Worm (Caenorhabditis elegans) whole organism, late embryonic: ENCODE measurements around the gene F45D3.2.

Experiments used
- C08G9.2 ChIP-seq: sonication (generic microtip); optimal IDR thresholded peaks from 2 replicates; lab custom pipeline; 2016; ENCODE audit warnings: mild to moderate bottlenecking, missing genetic modification characterization, moderate library complexity, missing compliant biosample characterization
- F13H6.1 ChIP-seq: sonication (generic microtip); optimal IDR thresholded peaks from 2 replicates; lab custom pipeline; 2016; ENCODE audit warnings: missing genetic modification characterization, missing compliant biosample characterization
- K09A11.1 ChIP-seq: sonication (generic microtip); optimal IDR thresholded peaks from 2 replicates; lab custom pipeline; 2017; ENCODE audit warnings: antibody characterized with exemption, mild to moderate bottlenecking, missing genetic modification characterization, missing compliant biosample characterization; ENCODE audit not compliant: insufficient read depth
- ahr-1 ChIP-seq: sonication (generic microtip); optimal IDR thresholded peaks from 2 replicates; lab custom pipeline; 2016; ENCODE audit warnings: missing genetic modification characterization, missing compliant biosample characterization
- ama-1 ChIP-seq: fragments of 150-350 bp; optimal IDR thresholded peaks from 2 replicates; lab custom pipeline; 2014
- ceh-19 ChIP-seq: fragments of 200-800 bp; sonication (Bioruptor generic); optimal IDR thresholded peaks from 2 replicates; lab custom pipeline; 2018; ENCODE audit warnings: mild to moderate bottlenecking, missing genetic modification characterization, missing compliant biosample characterization
- ceh-2 ChIP-seq: sonication (generic microtip); optimal IDR thresholded peaks from 2 replicates; lab custom pipeline; 2016; ENCODE audit warnings: missing genotype, missing genetic modification characterization, missing compliant biosample characterization
- ceh-22 ChIP-seq: sonication (generic microtip); optimal IDR thresholded peaks from 2 replicates; lab custom pipeline; 2017; ENCODE audit warnings: missing biosample characterization, missing genetic modification characterization
- ceh-30 ChIP-seq: fragments of 150-350 bp; optimal IDR thresholded peaks from 2 replicates; lab custom pipeline; 2014; ENCODE audit warnings: missing biosample characterization, missing genetic modification characterization
- ceh-34 ChIP-seq: sonication (generic microtip); optimal IDR thresholded peaks from 2 replicates; lab custom pipeline; 2016; ENCODE audit warnings: mild to moderate bottlenecking, missing genetic modification characterization, missing compliant biosample characterization
- ceh-45 ChIP-seq: fragments of 200-800 bp; sonication (Bioruptor generic); IDR thresholded peaks from 2 replicates; pipeline ENCODE4 v1.3.6; 2022; ENCODE audit warnings: missing genetic modification reagents, missing genetic modification characterization, missing compliant biosample characterization
- ceh-9 ChIP-seq: sonication (generic microtip); optimal IDR thresholded peaks from 2 replicates; lab custom pipeline; 2016; ENCODE audit warnings: mild to moderate bottlenecking, missing genetic modification characterization, inconsistent platforms, missing compliant biosample characterization
- che-1 ChIP-seq: sonication (generic microtip); optimal IDR thresholded peaks from 2 replicates; lab custom pipeline; 2016; ENCODE audit warnings: mild to moderate bottlenecking, missing genetic modification characterization, missing compliant biosample characterization
- dmd-4 ChIP-seq: sonication (generic microtip); optimal IDR thresholded peaks from 2 replicates; lab custom pipeline; 2016; ENCODE audit warnings: borderline replicate concordance, missing genetic modification characterization, missing compliant biosample characterization
- elt-2 ChIP-seq: sonication (generic microtip); optimal IDR thresholded peaks from 2 replicates; lab custom pipeline; 2016; ENCODE audit warnings: missing genetic modification reagents, missing genetic modification characterization, missing compliant biosample characterization
- elt-4 ChIP-seq: sonication (generic microtip); optimal IDR thresholded peaks from 2 replicates; lab custom pipeline; 2016; ENCODE audit warnings: missing genetic modification characterization, missing compliant biosample characterization
- ets-4 ChIP-seq: sonication (generic microtip); optimal IDR thresholded peaks from 2 replicates; lab custom pipeline; 2016; ENCODE audit warnings: missing genetic modification characterization, missing compliant biosample characterization
- eyg-1 ChIP-seq: sonication (generic microtip); optimal IDR thresholded peaks from 2 replicates; lab custom pipeline; 2016; ENCODE audit warnings: missing genotype, missing genetic modification characterization, missing compliant biosample characterization
- fkh-10 ChIP-seq: fragments of 150-350 bp; optimal IDR thresholded peaks from 2 replicates; lab custom pipeline; 2014; ENCODE audit warnings: missing biosample characterization, missing genetic modification reagents, missing genetic modification characterization
- gmeb-2 ChIP-seq: sonication (generic microtip); optimal IDR thresholded peaks from 2 replicates; lab custom pipeline; 2016; ENCODE audit warnings: missing genetic modification characterization, inconsistent platforms, missing compliant biosample characterization
- hlh-15 ChIP-seq: sonication (generic microtip); optimal IDR thresholded peaks from 2 replicates; lab custom pipeline; 2016; ENCODE audit warnings: missing genetic modification characterization, missing compliant biosample characterization
- hlh-6 ChIP-seq: sonication (generic microtip); optimal IDR thresholded peaks from 2 replicates; lab custom pipeline; 2016; ENCODE audit warnings: missing genotype, missing genetic modification characterization, missing compliant biosample characterization
- hlh-8 ChIP-seq: sonication (generic microtip); optimal IDR thresholded peaks from 2 replicates; lab custom pipeline; 2016; ENCODE audit warnings: missing genotype, missing genetic modification characterization, missing compliant biosample characterization
- lim-6 ChIP-seq: sonication (generic microtip); optimal IDR thresholded peaks from 2 replicates; lab custom pipeline; 2016; ENCODE audit warnings: missing genetic modification characterization, missing compliant biosample characterization
- lin-11 ChIP-seq: fragments of 200-800 bp; sonication (Bioruptor generic); optimal IDR thresholded peaks from 2 replicates; lab custom pipeline; 2018; ENCODE audit warnings: mild to moderate bottlenecking, missing genetic modification characterization, missing compliant biosample characterization
- nfya-1 ChIP-seq: sonication (generic microtip); optimal IDR thresholded peaks from 2 replicates; lab custom pipeline; 2017; ENCODE audit warnings: missing genetic modification characterization, mild to moderate bottlenecking, missing compliant biosample characterization, antibody characterized with exemption, moderate library complexity
- nhr-11 ChIP-seq: fragments of 150-350 bp; optimal IDR thresholded peaks from 2 replicates; lab custom pipeline; 2014; ENCODE audit warnings: missing biosample characterization, missing genetic modification characterization
- nhr-232 ChIP-seq: sonication (generic microtip); optimal IDR thresholded peaks from 2 replicates; lab custom pipeline; 2016; ENCODE audit warnings: missing genetic modification characterization, missing compliant biosample characterization
- odd-2 ChIP-seq: sonication (generic microtip); optimal IDR thresholded peaks from 2 replicates; lab custom pipeline; 2017; ENCODE audit warnings: antibody characterized with exemption, mild to moderate bottlenecking, missing genetic modification characterization, missing compliant biosample characterization
- pag-3 ChIP-seq: sonication (generic microtip); optimal IDR thresholded peaks from 2 replicates; lab custom pipeline; 2016; ENCODE audit warnings: missing compliant biosample characterization, missing genetic modification characterization, borderline replicate concordance
- pat-9 ChIP-seq: fragments of 200-800 bp; sonication (Bioruptor generic); optimal IDR thresholded peaks from 2 replicates; lab custom pipeline; 2018; ENCODE audit warnings: mild to moderate bottlenecking, missing genetic modification characterization, moderate library complexity, missing compliant biosample characterization
- pqm-1 ChIP-seq: sonication (generic microtip); optimal IDR thresholded peaks from 2 replicates; lab custom pipeline; 2016; ENCODE audit warnings: missing genetic modification characterization, missing compliant biosample characterization
- ref-2 ChIP-seq: sonication (generic microtip); optimal IDR thresholded peaks from 2 replicates; lab custom pipeline; 2016; ENCODE audit warnings: missing genetic modification characterization, missing compliant biosample characterization
- rnt-1 ChIP-seq: sonication (generic microtip); optimal IDR thresholded peaks from 2 replicates; lab custom pipeline; 2016; ENCODE audit warnings: missing genetic modification characterization, missing compliant biosample characterization
- tbx-7 ChIP-seq: sonication (generic microtip); optimal IDR thresholded peaks from 2 replicates; lab custom pipeline; 2016; ENCODE audit warnings: missing genotype, missing genetic modification characterization, missing compliant biosample characterization
- unc-42 ChIP-seq: sonication (generic microtip); optimal IDR thresholded peaks from 2 replicates; lab custom pipeline; 2016; ENCODE audit warnings: missing genotype, missing genetic modification characterization, missing compliant biosample characterization
- unc-55 ChIP-seq: sonication (generic microtip); optimal IDR thresholded peaks from 2 replicates; lab custom pipeline; 2017; ENCODE audit warnings: missing biosample characterization, missing genetic modification reagents, missing genetic modification characterization
- unc-86 ChIP-seq: sonication (generic microtip); optimal IDR thresholded peaks from 2 replicates; lab custom pipeline; 2016; ENCODE audit warnings: missing genetic modification characterization, missing compliant biosample characterization
- zip-5 ChIP-seq: sonication (generic microtip); optimal IDR thresholded peaks from 2 replicates; lab custom pipeline; 2016; ENCODE audit warnings: missing genetic modification characterization, missing compliant biosample characterization
- ztf-16 ChIP-seq: sonication (generic microtip); optimal IDR thresholded peaks from 2 replicates; lab custom pipeline; 2017; ENCODE audit warnings: missing genetic modification characterization, missing compliant biosample characterization

Gene F45D3.2

DNA sequence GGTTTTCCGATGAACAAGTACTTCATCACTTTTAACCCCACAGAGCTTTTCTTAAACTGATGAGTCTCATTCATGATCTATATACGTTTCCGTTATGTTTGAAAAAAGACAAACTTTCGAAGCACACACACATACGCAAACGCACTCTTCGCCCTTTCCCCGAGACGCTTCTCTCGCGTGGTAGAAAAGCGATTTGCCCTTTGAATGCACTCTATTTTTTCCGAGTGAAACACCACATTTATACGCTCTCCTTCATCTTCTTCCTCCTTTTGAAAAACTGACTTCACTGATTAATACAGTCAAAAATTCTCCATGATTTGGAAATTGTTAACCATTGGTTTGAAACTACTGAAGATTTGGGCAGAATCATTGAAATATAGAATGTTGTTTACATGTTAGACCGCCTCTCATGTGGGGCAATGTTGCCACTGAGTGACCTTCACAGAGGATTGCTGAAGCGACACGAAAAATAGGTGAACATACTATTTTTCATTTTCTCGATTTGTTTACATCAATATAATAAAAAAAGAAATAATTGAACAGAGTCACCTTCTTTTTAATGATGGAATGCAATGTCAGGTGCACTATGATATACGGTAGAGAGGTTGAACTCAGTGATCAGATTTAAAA, 4.3 kb upstream of the F45D3.2 start:
- TF ChIP-seq tbx-7 (tag; lab: Kevin White, UChicago) (no peak), fkh-10 (GFP tag; lab: Kevin White, UChicago) (no peak), odd-2 (tag; lab: Kevin White, UChicago) (no peak), gmeb-2 (no peak), nfya-1 (no peak), hlh-6 (no peak), elt-4 (tag; lab: Kevin White, UChicago) (no peak), ceh-19 (GFP tag; lab: Kevin White, UChicago) (no peak), unc-55 (GFP tag; lab: Kevin White, UChicago) (no peak), rnt-1 (tag; lab: Kevin White, UChicago) (no peak), F13H6.1 (tag; lab: Kevin White, UChicago) (no peak), pag-3 (no peak), elt-2 (tag; lab: Kevin White, UChicago) (no peak), ztf-16 (no peak), K09A11.1 (tag; lab: Kevin White, UChicago) (no peak), unc-86 (tag; lab: Kevin White, UChicago) (no peak), lim-6 (tag; lab: Kevin White, UChicago) (no peak), lin-11 (tag; lab: Kevin White, UChicago) (no peak), zip-5 (tag; lab: Kevin White, UChicago) (no peak), ceh-22 (tag; lab: Kevin White, UChicago) (no peak)

- TF ChIP-seq ama-1, result no peak
- no peak for TF ChIP-seq ceh-9 (tag; lab: Kevin White, UChicago)
- TF ChIP-seq hlh-15 (tag; lab: Kevin White, UChicago), result no peak
- no peak for TF ChIP-seq pat-9 (tag; lab: Kevin White, UChicago)
- TF ChIP-seq ceh-22 (tag; lab: Kevin White, UChicago), result no peak
- no peak for TF ChIP-seq ceh-2 (tag; lab: Kevin White, UChicago)
- TF ChIP-seq nhr-232 (tag; lab: Kevin White, UChicago), result no peak
Measured at ce11 chrV:12537505-12537904, 3.3 kb upstream of the F45D3.2 start.

DNA sequence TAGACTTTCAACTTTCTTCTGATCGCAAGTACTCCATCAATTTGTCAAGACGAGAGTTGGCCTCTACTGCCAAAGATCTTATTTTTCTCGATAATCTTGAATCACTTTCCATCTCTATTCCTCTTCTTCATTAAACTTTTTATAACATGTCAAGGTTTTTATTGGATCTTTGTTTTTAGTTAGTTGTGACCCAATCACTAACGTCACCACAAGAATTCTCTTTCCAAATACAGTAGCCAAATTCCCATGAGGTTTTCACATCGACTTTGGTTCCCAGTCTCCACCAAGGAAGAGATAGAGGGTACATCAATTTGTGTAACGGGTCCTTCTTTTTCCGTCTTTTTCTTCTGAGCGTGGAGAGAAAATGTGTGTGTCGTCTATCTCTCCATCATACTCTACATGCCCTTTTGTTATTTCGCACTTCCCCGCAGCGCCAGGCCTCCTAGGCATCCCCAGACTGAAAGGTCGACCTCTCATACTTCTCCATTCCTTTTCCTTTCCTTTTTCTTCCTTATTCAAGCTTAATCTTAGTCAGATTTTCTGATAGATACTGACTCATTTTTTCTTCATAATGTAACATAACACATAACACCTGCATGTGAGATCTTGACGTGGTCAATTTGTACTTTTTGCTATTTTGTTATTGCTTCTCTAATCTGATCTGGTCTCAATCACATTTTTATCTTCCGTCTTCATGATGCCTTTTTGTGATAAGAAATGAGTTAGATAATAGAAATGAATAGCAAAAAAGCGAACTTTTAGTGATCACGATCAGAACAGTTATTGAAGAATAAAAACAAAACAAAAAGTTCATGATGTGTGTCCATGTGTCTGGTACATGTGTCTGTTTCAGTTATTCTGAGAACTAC, 1.6 kb upstream of the F45D3.2 start:
- TF ChIP-seq eyg-1 (tag; lab: Kevin White, UChicago) (no peak), ref-2 (tag; lab: Kevin White, UChicago) (peak; percentile 36), unc-42 (tag; lab: Kevin White, UChicago) (no peak), pqm-1 (no peak), ceh-22 (tag; lab: Kevin White, UChicago) (no peak), dmd-4 (no peak), elt-2 (tag; lab: Kevin White, UChicago) (no peak)

- TF ChIP-seq pag-3 (no peak), unc-55 (GFP tag; lab: Kevin White, UChicago) (no peak), hlh-8 (tag; lab: Kevin White, UChicago) (no peak), pqm-1 (no peak), ets-4 (tag; lab: Kevin White, UChicago) (no peak), eyg-1 (tag; lab: Kevin White, UChicago) (no peak), lim-6 (tag; lab: Kevin White, UChicago) (no peak), ama-1 (no peak), ceh-34 (tag; lab: Kevin White, UChicago) (no peak), ceh-30 (tag; lab: Kevin White, UChicago) (no peak), ceh-45 (no peak), nhr-232 (tag; lab: Kevin White, UChicago) (no peak), C08G9.2 (tag; lab: Kevin White, UChicago) (no peak), ahr-1 (tag; lab: Kevin White, UChicago) (no peak), che-1 (tag; lab: Kevin White, UChicago) (no peak), nhr-11 (tag; lab: Kevin White, UChicago) (no peak), rnt-1 (tag; lab: Kevin White, UChicago) (no peak), unc-42 (tag; lab: Kevin White, UChicago) (no peak)
Measured at ce11 chrV:12540018-12540417, 821 bp upstream of the F45D3.2 start.
